Fruit fly (Drosophila melanogaster): ENCODE data around the gene PolG1.

The PolG1 gene

dm6 chr2L:13833058-13833457 lies 5.5 kb upstream of the PolG1 start, which contains the start of the genes GatC, PolG2 and Polr2C (continued):
- no peak for TF ChIP-seq pfk (GFP tag; optimal IDR thresholded peaks at IDR 0.05)
- no peak for TF ChIP-seq CG18476 (GFP tag; optimal IDR thresholded peaks at IDR 0.05)
- TF ChIP-seq lmd (GFP tag; IDR thresholded peaks at IDR 0.05), result peak; percentile 41; the same call in 1 of the 2 replicates
- peak; percentile 92 for TF ChIP-seq row (GFP tag; IDR thresholded peaks at IDR 0.05)
- no peak for TF ChIP-seq CG15479 (GFP tag; optimal IDR thresholded peaks at IDR 0.05)
- peak; percentile 94 for TF ChIP-seq CG34224 (GFP tag; IDR thresholded peaks at IDR 0.05; ENCODE audit: partially characterized antibody)
- TF ChIP-seq Bgb (GFP tag; IDR thresholded peaks at IDR 0.05; ENCODE audit: partially characterized antibody), result peak; percentile 82
- no peak for TF ChIP-seq CG14441 (GFP tag; IDR thresholded peaks at IDR 0.05)
- TF ChIP-seq lab (GFP tag; optimal IDR thresholded peaks at IDR 0.05), result no peak
- TF ChIP-seq shn (GFP tag; optimal IDR thresholded peaks at IDR 0.05), result no peak
- TF ChIP-seq CG3847 (GFP tag; IDR thresholded peaks at IDR 0.05), result peak; percentile 27; the same call in 1 of the 2 replicates
- no peak for TF ChIP-seq sqz (GFP tag; optimal IDR thresholded peaks at IDR 0.05)
- no peak for TF ChIP-seq CG10147 (GFP tag; optimal IDR thresholded peaks at IDR 0.05)
- no peak for TF ChIP-seq crc (GFP tag; optimal IDR thresholded peaks at IDR 0.05)
- no peak for TF ChIP-seq h (optimal IDR thresholded peaks at IDR 0.05)
- no peak for TF ChIP-seq Fer3 (tag; optimal IDR thresholded peaks at IDR 0.05)
- TF ChIP-seq trh (GFP tag; optimal IDR thresholded peaks at IDR 0.05), result no peak
- no peak for TF ChIP-seq rib (GFP tag; IDR thresholded peaks at IDR 0.05)
- TF ChIP-seq nmo (GFP tag; optimal IDR thresholded peaks at IDR 0.05), result peak; percentile 70
- TF ChIP-seq scrt (GFP tag; optimal IDR thresholded peaks at IDR 0.05), result no peak
- TF ChIP-seq fru (optimal IDR thresholded peaks at IDR 0.05), result no peak
- no peak for TF ChIP-seq Hey (tag; optimal IDR thresholded peaks at IDR 0.05)
- no peak for TF ChIP-seq pb (GFP tag; optimal IDR thresholded peaks at IDR 0.05)
- TF ChIP-seq CG17186 (GFP tag; optimal IDR thresholded peaks at IDR 0.05), result peak; percentile 63
- TF ChIP-seq CG5245 (GFP tag; optimal IDR thresholded peaks at IDR 0.05), result no peak
- TF ChIP-seq CG2875 (GFP tag; optimal IDR thresholded peaks at IDR 0.05), result no peak
- no peak for TF ChIP-seq HHEX (GFP tag; optimal IDR thresholded peaks at IDR 0.05)
- peak; percentile 9 for TF ChIP-seq Mes4 (GFP tag; optimal IDR thresholded peaks at IDR 0.05)
- TF ChIP-seq CG17802 (tag; optimal IDR thresholded peaks at IDR 0.05), result peak; percentile 37
- no peak for TF ChIP-seq CG12219 (GFP tag; optimal IDR thresholded peaks at IDR 0.05)
- TF ChIP-seq CG12155 (GFP tag; optimal IDR thresholded peaks at IDR 0.05), result peak; percentile 25
- peak; percentile 77 for TF ChIP-seq Sin3A (optimal IDR thresholded peaks at IDR 0.05)
- peak; percentile 27 for TF ChIP-seq CG33213 (GFP tag; optimal IDR thresholded peaks at IDR 0.05)
- TF ChIP-seq ci (GFP tag; IDR thresholded peaks at IDR 0.05), result peak; percentile 49
- no peak for TF ChIP-seq Dbx (GFP tag; IDR thresholded peaks at IDR 0.05)
- TF ChIP-seq cg (GFP tag; optimal IDR thresholded peaks at IDR 0.05), result no peak
- peak; percentile 69 for TF ChIP-seq CG12391 (tag; optimal IDR thresholded peaks at IDR 0.05)
- no peak for TF ChIP-seq NFAT (GFP tag; IDR thresholded peaks at IDR 0.05)
- TF ChIP-seq gem (tag; optimal IDR thresholded peaks at IDR 0.05), result no peak
- no peak for TF ChIP-seq emc (GFP tag; optimal IDR thresholded peaks at IDR 0.05)
- no peak for TF ChIP-seq CG10274 (GFP tag; optimal IDR thresholded peaks at IDR 0.05)
- peak; percentile 28 for TF ChIP-seq Bdp1 (GFP tag; optimal IDR thresholded peaks at IDR 0.05)
- peak; percentile 76 for TF ChIP-seq CG7928 (GFP tag; optimal IDR thresholded peaks at IDR 0.05)
- TF ChIP-seq CG4404 (GFP tag; IDR thresholded peaks at IDR 0.05), result no peak
- no peak for TF ChIP-seq Taf1 (GFP tag; IDR thresholded peaks at IDR 0.05)
- TF ChIP-seq CG13775 (GFP tag; optimal IDR thresholded peaks at IDR 0.05), result peak; percentile 62
- peak; percentile 74 for TF ChIP-seq E2f2 (GFP tag; IDR thresholded peaks at IDR 0.05)
- no peak for TF ChIP-seq pita (GFP tag; optimal IDR thresholded peaks at IDR 0.05)
- TF ChIP-seq CoRest (tag; optimal IDR thresholded peaks at IDR 0.05), result peak; percentile 56
- TF ChIP-seq salm (tag; optimal IDR thresholded peaks at IDR 0.05), result no peak
- no peak for TF ChIP-seq Dfd (GFP tag; optimal IDR thresholded peaks at IDR 0.05)
- no peak for TF ChIP-seq CG17385 (GFP tag; optimal IDR thresholded peaks at IDR 0.05)
- TF ChIP-seq tx (GFP tag; optimal IDR thresholded peaks at IDR 0.05), result peak; percentile 23

Measured in whole organism, embryonic.